Worm (Caenorhabditis elegans) whole organism, early embryonic: ENCODE measurements around the gene Y37E11B.2.

Experiments used
- ceh-13 ChIP-seq: fragments of 200-800 bp; sonication (Bioruptor generic); optimal IDR thresholded peaks from 2 replicates; lab custom pipeline; 2018; ENCODE audit warnings: mild to moderate bottlenecking, missing genetic modification characterization, missing compliant biosample characterization
- ets-7 ChIP-seq: sonication (generic microtip); optimal IDR thresholded peaks from 2 replicates; lab custom pipeline; 2016; ENCODE audit warnings: missing genotype, missing genetic modification characterization, missing compliant biosample characterization
- flt-1 ChIP-seq: fragments of 200-800 bp; sonication (Bioruptor generic); IDR thresholded peaks from 2 replicates; pipeline ENCODE4 v1.3.6; 2022; ENCODE audit warnings: missing genetic modification characterization, missing compliant biosample characterization
- sea-1 ChIP-seq: fragments of 200-800 bp; sonication (Bioruptor generic); conservative IDR thresholded peaks from 2 replicates; pipeline ENCODE4 v1.3.6; 2022; ENCODE audit warnings: missing genetic modification characterization, missing compliant biosample characterization
- tbx-11 ChIP-seq: fragments of 200-800 bp; sonication (Bioruptor generic); IDR thresholded peaks from 2 replicates; pipeline ENCODE4 v1.3.6; 2022; ENCODE audit warnings: missing genetic modification characterization, missing compliant biosample characterization
- tra-4 ChIP-seq: sonication (generic microtip); optimal IDR thresholded peaks from 2 replicates; lab custom pipeline; 2017; ENCODE audit warnings: missing genetic modification characterization, missing compliant biosample characterization

- TF ChIP-seq ceh-13 (GFP tag; lab: Kevin White, UChicago) (no peak), flt-1 (GFP tag; lab: Robert Waterston, UW) (no peak), tra-4 (tag; lab: Kevin White, UChicago) (no peak), sea-1 (GFP tag; lab: Robert Waterston, UW) (no peak), tbx-11 (GFP tag; lab: Robert Waterston, UW) (no peak), ets-7 (tag; lab: Kevin White, UChicago) (no peak)
Observed at ce11 chrIV:3601846-3602245, 23.6 kb downstream of the Y37E11B.2 start.
